Fruit fly (Drosophila melanogaster) whole organism, larva: ENCODE results near the gene tfc.

Experiments
- noc ChIP-seq: fragments of 200-800 bp; sonication (Bioruptor generic); optimal IDR thresholded peaks from 3 replicates; lab custom pipeline; 2019; ENCODE audit warnings: missing biosample characterization, mild to moderate bottlenecking, missing genetic modification characterization, moderate library complexity

tfc gene

dm6 chr3L:1302950-1303352 lies 46.7 kb downstream of the tfc start:
- no peak for TF ChIP-seq noc (tag; lab: Kevin White, UChicago)

dm6 chr3L:1305317-1305716 lies 49.1 kb downstream of the tfc start:
- TF ChIP-seq noc (tag; lab: Kevin White, UChicago): peak; percentile 73

- peak; percentile 40 for TF ChIP-seq noc (tag; lab: Kevin White, UChicago)
Observed at dm6 chr3L:1307005-1307632, 50.9 kb downstream of the tfc start, which contains the start of the genes Ctr9 and Nt5a. Ctr9 (plus strand) TSS chr3L:1307224. Nt5a (minus strand) TSS chr3L:1307418.

- peak; percentile 72 for TF ChIP-seq noc (tag; lab: Kevin White, UChicago)
Observed at dm6 chr3L:1313039-1313766, 57.0 kb downstream of the tfc start, which contains the start of the genes sturkopf and Herc4. sturkopf (minus strand) TSS chr3L:1313377. Herc4 (plus strand) TSS chr3L:1313696.

dm6 chr3L:1318241-1318640 lies 62.0 kb downstream of the tfc start, which contains the start of gene Myo61F:
Myo61F (plus strand) TSS chr3L:1318480.
- TF ChIP-seq noc (tag; lab: Kevin White, UChicago): no peak

- peak; percentile 47 for TF ChIP-seq noc (tag; lab: Kevin White, UChicago)
Observed at dm6 chr3L:1319097-1319725, 63.0 kb downstream of the tfc start.

dm6 chr3L:1320230-1320930 lies 64.1 kb downstream of the tfc start:
- peak; percentile 47 for TF ChIP-seq noc (tag; lab: Kevin White, UChicago)

dm6 chr3L:1320931-1321556 lies 64.8 kb downstream of the tfc start:
- no peak for TF ChIP-seq noc (tag; lab: Kevin White, UChicago)

- no peak for TF ChIP-seq noc (tag; lab: Kevin White, UChicago)
Observed at dm6 chr3L:1322159-1322558, 65.9 kb downstream of the tfc start.

- no peak for TF ChIP-seq noc (tag; lab: Kevin White, UChicago)
Observed at dm6 chr3L:1322706-1323105, 66.5 kb downstream of the tfc start, which contains the start of gene CG9184. CG9184 (minus strand) TSS chr3L:1322806.

- TF ChIP-seq noc (tag; lab: Kevin White, UChicago): peak; percentile 14
Observed at dm6 chr3L:1323136-1323535, 66.9 kb downstream of the tfc start.
